Fruit fly (Drosophila melanogaster): Measurements from ENCODE around the gene CG11076.

The CG11076 gene

DNA sequence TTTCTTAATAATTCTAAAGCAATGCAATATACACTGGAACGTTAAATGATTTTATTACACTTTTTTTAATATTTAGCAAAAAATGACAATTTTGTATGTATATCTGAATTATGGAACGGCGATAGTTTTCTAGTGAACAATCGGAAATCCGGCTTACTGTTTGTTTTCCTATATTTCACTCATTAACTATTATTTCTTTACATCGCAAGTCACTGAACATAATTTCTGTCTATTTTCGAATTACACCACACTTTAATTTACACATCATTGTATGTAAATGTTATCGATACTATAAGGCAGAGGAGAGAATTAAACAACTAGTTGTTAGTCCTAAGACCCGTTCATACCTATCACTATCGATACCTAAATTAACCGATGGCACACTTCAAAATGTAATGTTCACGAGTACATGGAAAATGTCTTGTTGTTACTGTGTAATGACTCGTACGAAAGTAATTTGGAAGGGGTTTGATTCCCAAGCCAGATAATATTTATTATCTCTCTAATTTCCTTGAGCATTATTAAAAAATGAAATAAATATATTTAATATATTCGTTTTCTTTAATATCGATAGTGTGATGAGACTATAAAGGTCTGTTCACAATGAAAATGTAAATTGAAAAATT, 4.6 kb downstream of the CG11076 start, which contains the start of gene PlexA (continued):
- peak; percentile 37 for TF ChIP-seq CG4854 (GFP tag; optimal IDR thresholded peaks at IDR 0.05)
- TF ChIP-seq pnt (GFP tag; optimal IDR thresholded peaks at IDR 0.05), result peak; percentile 82
- peak; percentile 94 for TF ChIP-seq esg (GFP tag; conservative IDR thresholded peaks at IDR 0.05)
- peak; percentile 54 for TF ChIP-seq CG3995 (GFP tag; optimal IDR thresholded peaks at IDR 0.05)
- peak; percentile 91 for TF ChIP-seq CG32767 (GFP tag; IDR thresholded peaks at IDR 0.05)
- TF ChIP-seq tin (GFP tag; optimal IDR thresholded peaks at IDR 0.05), result peak; percentile 84
- peak; percentile 85 for TF ChIP-seq CG31441 (GFP tag; IDR thresholded peaks at IDR 0.05)
- TF ChIP-seq vnd (GFP tag; IDR thresholded peaks at IDR 0.05; ENCODE audit: partially characterized antibody), result peak; percentile 66; the same call in 2 of the 3 replicates
- no peak for TF ChIP-seq da (GFP tag; optimal IDR thresholded peaks at IDR 0.05)
- no peak for TF ChIP-seq ara (GFP tag; IDR thresholded peaks at IDR 0.05)
- peak; percentile 96 for TF ChIP-seq Aef1 (GFP tag; IDR thresholded peaks at IDR 0.05)
- no peak for TF ChIP-seq CG9797 (GFP tag; optimal IDR thresholded peaks at IDR 0.05)
- peak; percentile 86 for TF ChIP-seq CG15696 (tag; optimal IDR thresholded peaks at IDR 0.05)
- peak; percentile 85 for TF ChIP-seq PHDP (tag; optimal IDR thresholded peaks at IDR 0.05)
- peak; percentile 96 for TF ChIP-seq CG11723 (GFP tag; optimal IDR thresholded peaks at IDR 0.05)
- no peak for TF ChIP-seq sc (optimal IDR thresholded peaks at IDR 0.05)
- peak; percentile 63 for TF ChIP-seq sc (GFP tag; optimal IDR thresholded peaks at IDR 0.05)
- TF ChIP-seq gce (GFP tag; IDR thresholded peaks at IDR 0.05), result no peak; the same call in 2 of the 3 replicates
- TF ChIP-seq NK7.1 (GFP tag; optimal IDR thresholded peaks at IDR 0.05), result peak; percentile 12
- TF ChIP-seq BtbVII (GFP tag; optimal IDR thresholded peaks at IDR 0.05), result no peak
- peak; percentile 87 for TF ChIP-seq slou (GFP tag; optimal IDR thresholded peaks at IDR 0.05)
- TF ChIP-seq CG6765 (GFP tag; optimal IDR thresholded peaks at IDR 0.05), result peak; percentile 4
- no peak for TF ChIP-seq Tbp (GFP tag; optimal IDR thresholded peaks at IDR 0.05)
- TF ChIP-seq fd102C (GFP tag; optimal IDR thresholded peaks at IDR 0.05), result no peak
- TF ChIP-seq CG12659 (GFP tag; optimal IDR thresholded peaks at IDR 0.05), result peak; percentile 87
- peak; percentile 96 for TF ChIP-seq Mrtf (GFP tag; IDR thresholded peaks at IDR 0.05)
- TF ChIP-seq ap (GFP tag; IDR thresholded peaks at IDR 0.05), result peak; percentile 89
- no peak for TF ChIP-seq Hmx (GFP tag; optimal IDR thresholded peaks at IDR 0.05)
- no peak for TF ChIP-seq eve (GFP tag; optimal IDR thresholded peaks at IDR 0.05)
- TF ChIP-seq HmgZ (tag; optimal IDR thresholded peaks at IDR 0.05), result peak; percentile 83
- no peak for TF ChIP-seq sd (tag; optimal IDR thresholded peaks at IDR 0.05)
- TF ChIP-seq Taf1 (GFP tag; IDR thresholded peaks at IDR 0.05), result peak; percentile 89
- TF ChIP-seq CG3065 (GFP tag; optimal IDR thresholded peaks at IDR 0.05), result peak; percentile 71
- TF ChIP-seq CG16863 (GFP tag; optimal IDR thresholded peaks at IDR 0.05), result peak; percentile 25
- TF ChIP-seq CG7271 (tag; optimal IDR thresholded peaks at IDR 0.05), result peak; percentile 45
- TF ChIP-seq wor (GFP tag; IDR thresholded peaks at IDR 0.05), result peak; percentile 86
- peak; percentile 32 for TF ChIP-seq Sry-β (GFP tag; optimal IDR thresholded peaks at IDR 0.05)
- no peak for TF ChIP-seq Kr (GFP tag; optimal IDR thresholded peaks at IDR 0.05)
- TF ChIP-seq CG11504 (tag; optimal IDR thresholded peaks at IDR 0.05), result peak; percentile 89
- TF ChIP-seq danr (GFP tag; IDR thresholded peaks at IDR 0.05), result peak; percentile 92
- TF ChIP-seq klu (GFP tag; IDR thresholded peaks at IDR 0.05), result peak; percentile 91
- peak; percentile 80 for TF ChIP-seq Sry-δ (GFP tag; optimal IDR thresholded peaks at IDR 0.05)
- peak; percentile 52 for TF ChIP-seq CG12219 (GFP tag; optimal IDR thresholded peaks at IDR 0.05)
- TF ChIP-seq pan (optimal IDR thresholded peaks at IDR 0.05), result no peak
- TF ChIP-seq pan (GFP tag; optimal IDR thresholded peaks at IDR 0.05 in 1 of 2, IDR thresholded peaks at IDR 0.05 in 1 of 2), result peak in 1 of 2 experiments; percentile 96
- peak; percentile 97 for TF ChIP-seq Rfx (GFP tag; IDR thresholded peaks at IDR 0.05)
- TF ChIP-seq CG10654 (GFP tag; optimal IDR thresholded peaks at IDR 0.05), result peak; percentile 89
- TF ChIP-seq CG12744 (GFP tag; optimal IDR thresholded peaks at IDR 0.05), result no peak
- peak; percentile 96 for TF ChIP-seq CoRest (tag; optimal IDR thresholded peaks at IDR 0.05)
- TF ChIP-seq Adf1 (GFP tag; IDR thresholded peaks at IDR 0.05), result peak; percentile 65; the same call in 1 of the 2 replicates
- TF ChIP-seq CG11695 (GFP tag; IDR thresholded peaks at IDR 0.05), result peak; percentile 86
- TF ChIP-seq bab2 (GFP tag; optimal IDR thresholded peaks at IDR 0.05), result peak; percentile 63

Data from whole organism, embryonic.